Worm (Caenorhabditis elegans) whole organism, L1 larva: ENCODE results near the gene acbp-8.

Experiments
- dsc-1 ChIP-seq: sonication (generic microtip); optimal IDR thresholded peaks from 2 replicates; lab custom pipeline; 2016; ENCODE audit warnings: mild to moderate bottlenecking, missing genetic modification characterization, missing compliant biosample characterization
- hlh-4 ChIP-seq: sonication (generic microtip); optimal IDR thresholded peaks from 2 replicates; lab custom pipeline; 2016; ENCODE audit warnings: mild to moderate bottlenecking, missing genetic modification characterization, missing compliant biosample characterization
- tbx-2 ChIP-seq: sonication (generic microtip); optimal IDR thresholded peaks from 2 replicates; lab custom pipeline; 2016; ENCODE audit warnings: missing genetic modification characterization, missing compliant biosample characterization
- zag-1 ChIP-seq: fragments of 150-350 bp; optimal IDR thresholded peaks from 2 replicates; lab custom pipeline; 2014; ENCODE audit warnings: missing biosample characterization, missing genetic modification characterization

Gene acbp-8

ce11 chrIII:2678017-2678416, 49.2 kb downstream of the acbp-8 start (continued):
- no peak for TF ChIP-seq zag-1

- TF ChIP-seq tbx-2 (tag; lab: Kevin White, UChicago) (no peak), dsc-1 (no peak), hlh-4 (no peak)
Observed at ce11 chrIII:2679362-2679761, 50.5 kb downstream of the acbp-8 start.
